Fruit fly (Drosophila melanogaster): ENCODE results near the gene hay.

hay gene

DNA sequence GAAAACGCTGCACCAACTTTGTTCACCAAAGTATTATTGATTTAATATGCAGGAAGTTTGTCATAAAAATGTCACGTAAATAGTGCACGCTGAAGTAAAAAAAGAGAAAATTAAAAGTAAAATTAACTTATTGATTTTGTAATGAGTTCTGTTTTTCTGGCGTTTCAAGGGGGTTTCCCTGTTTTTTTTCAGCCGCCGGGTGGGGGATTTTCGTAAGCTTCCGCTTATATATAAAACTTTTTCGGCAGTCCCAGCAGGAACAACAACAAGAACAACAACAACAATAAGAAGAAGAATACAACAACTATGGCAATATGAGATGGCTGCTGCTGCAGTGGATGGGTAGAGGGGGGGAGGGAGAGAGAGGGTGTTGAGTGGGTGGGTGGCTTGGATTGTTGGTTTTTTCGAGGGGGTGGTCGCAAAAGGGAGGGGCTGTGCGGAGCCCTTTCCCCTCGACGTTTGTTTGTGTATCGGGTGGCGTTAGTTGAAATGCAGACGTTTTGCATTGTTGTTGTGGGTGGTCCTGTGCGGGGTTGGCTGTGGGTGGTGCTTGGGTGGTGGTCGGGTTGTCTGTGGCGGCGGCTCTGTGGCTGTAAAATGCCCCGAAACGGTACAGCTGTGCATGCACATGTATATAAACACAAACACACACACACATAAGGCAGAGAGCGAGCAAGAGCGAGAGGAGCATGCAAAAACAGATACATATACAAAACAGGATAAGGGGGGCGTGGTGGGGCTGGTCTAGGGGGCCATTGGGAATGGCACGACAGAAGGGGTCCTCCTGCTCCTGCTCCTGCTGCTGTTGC, 38.9 kb downstream of the hay start (continued):
- no peak for TF ChIP-seq CG2199 (GFP tag; IDR thresholded peaks at IDR 0.05)
- 0 out of 2 replicates have a peak, but pooled peaks have one; percentile 10 for TF ChIP-seq nerfin-2 (GFP tag; IDR thresholded peaks at IDR 0.05; ENCODE audit: partially characterized antibody)
- no peak for TF ChIP-seq yki (optimal IDR thresholded peaks at IDR 0.05)
- no peak for TF ChIP-seq CG15011 (GFP tag; optimal IDR thresholded peaks at IDR 0.05)
- no peak for TF ChIP-seq CG8765 (GFP tag; IDR thresholded peaks at IDR 0.05)
- TF ChIP-seq emc (GFP tag; optimal IDR thresholded peaks at IDR 0.05): no peak
- TF ChIP-seq Sox100B (GFP tag; optimal IDR thresholded peaks at IDR 0.05): no peak
- no peak for TF ChIP-seq CG7928 (GFP tag; optimal IDR thresholded peaks at IDR 0.05)
- TF ChIP-seq gcm (GFP tag; optimal IDR thresholded peaks at IDR 0.05): no peak
- TF ChIP-seq Dfd (GFP tag; optimal IDR thresholded peaks at IDR 0.05): peak in 1 of 2 experiments; percentile 25
- no peak for TF ChIP-seq Ets65A (GFP tag)
- TF ChIP-seq Med (GFP tag): peak; percentile 69
- no peak for TF ChIP-seq amos (GFP tag; IDR thresholded peaks at IDR 0.05; ENCODE audit: partially characterized antibody)
- no peak for TF ChIP-seq Mrtf (GFP tag; IDR thresholded peaks at IDR 0.05)
- TF ChIP-seq ham (GFP tag; IDR thresholded peaks at IDR 0.05): no peak
- no peak for TF ChIP-seq Side (GFP tag; optimal IDR thresholded peaks at IDR 0.05)
- TF ChIP-seq Poxn (GFP tag; IDR thresholded peaks at IDR 0.05): no peak
- TF ChIP-seq row (GFP tag; IDR thresholded peaks at IDR 0.05): no peak
- TF ChIP-seq CG14014 (GFP tag; IDR thresholded peaks at IDR 0.05): no peak
- no peak for TF ChIP-seq CG1602 (GFP tag; optimal IDR thresholded peaks at IDR 0.05)
- no peak for TF ChIP-seq CG18764 (GFP tag; optimal IDR thresholded peaks at IDR 0.05)
- TF ChIP-seq ken (GFP tag; IDR thresholded peaks at IDR 0.05): no peak
- no peak for TF ChIP-seq CG17328 (GFP tag; IDR thresholded peaks at IDR 0.05)
- TF ChIP-seq Ada2b (GFP tag; IDR thresholded peaks at IDR 0.05): no peak
- no peak for TF ChIP-seq tna (GFP tag; IDR thresholded peaks at IDR 0.05; ENCODE audit: partially characterized antibody)
- peak; percentile 2 for TF ChIP-seq abd-A (tag; optimal IDR thresholded peaks at IDR 0.05)
- TF ChIP-seq chm (GFP tag; IDR thresholded peaks at IDR 0.05): no peak
- TF ChIP-seq pb (GFP tag; optimal IDR thresholded peaks at IDR 0.05): no peak
- TF ChIP-seq Stat92E (GFP tag; optimal IDR thresholded peaks at IDR 0.05): no peak
- TF ChIP-seq Adf1 (GFP tag; IDR thresholded peaks at IDR 0.05): no peak
- TF ChIP-seq kni (GFP tag; optimal IDR thresholded peaks at IDR 0.05): no peak
- no peak for TF ChIP-seq CG30431 (GFP tag; optimal IDR thresholded peaks at IDR 0.05)
- no peak for TF ChIP-seq CG30020 (tag; optimal IDR thresholded peaks at IDR 0.05)
- TF ChIP-seq br (optimal IDR thresholded peaks at IDR 0.05): no peak
- TF ChIP-seq Opbp (GFP tag; IDR thresholded peaks at IDR 0.05; ENCODE audit: partially characterized antibody): no peak
- TF ChIP-seq CG34224 (GFP tag; IDR thresholded peaks at IDR 0.05; ENCODE audit: partially characterized antibody): no peak
- TF ChIP-seq zfh2 (GFP tag; optimal IDR thresholded peaks at IDR 0.05): no peak
- TF ChIP-seq scrt (GFP tag; optimal IDR thresholded peaks at IDR 0.05): no peak
- TF ChIP-seq CG30403 (GFP tag; optimal IDR thresholded peaks at IDR 0.05): no peak
- no peak for TF ChIP-seq CG3995 (GFP tag; optimal IDR thresholded peaks at IDR 0.05)
- TF ChIP-seq crc (GFP tag; optimal IDR thresholded peaks at IDR 0.05): no peak
- TF ChIP-seq fu2 (GFP tag; optimal IDR thresholded peaks at IDR 0.05): no peak
- no peak for TF ChIP-seq bab2 (GFP tag; optimal IDR thresholded peaks at IDR 0.05)
- TF ChIP-seq CG31224 (GFP tag; IDR thresholded peaks at IDR 0.05): no peak
- TF ChIP-seq crol (GFP tag; IDR thresholded peaks at IDR 0.05): peak; percentile 92
- TF ChIP-seq CG17385 (GFP tag; optimal IDR thresholded peaks at IDR 0.05): peak; percentile 42
- no peak for TF ChIP-seq gem (tag; optimal IDR thresholded peaks at IDR 0.05)
- TF ChIP-seq odd (GFP tag; optimal IDR thresholded peaks at IDR 0.05): no peak
- no peak for TF ChIP-seq usp (GFP tag; optimal IDR thresholded peaks at IDR 0.05)
- no peak for TF ChIP-seq vvl (GFP tag; IDR thresholded peaks at IDR 0.05)
- no peak for TF ChIP-seq CG6689 (GFP tag; IDR thresholded peaks at IDR 0.05)
- TF ChIP-seq CG12104 (GFP tag; optimal IDR thresholded peaks at IDR 0.05): no peak
